Worm (Caenorhabditis elegans) whole organism, late embryonic: ENCODE data around the gene K09H11.6.

Experiments used
- dmd-4 ChIP-seq: sonication (generic microtip); optimal IDR thresholded peaks from 2 replicates; lab custom pipeline; 2016; ENCODE audit warnings: borderline replicate concordance, missing genetic modification characterization, missing compliant biosample characterization
- elt-2 ChIP-seq: sonication (generic microtip); optimal IDR thresholded peaks from 2 replicates; lab custom pipeline; 2016; ENCODE audit warnings: missing genetic modification reagents, missing genetic modification characterization, missing compliant biosample characterization
- fkh-10 ChIP-seq: fragments of 150-350 bp; optimal IDR thresholded peaks from 2 replicates; lab custom pipeline; 2014; ENCODE audit warnings: missing biosample characterization, missing genetic modification reagents, missing genetic modification characterization
- tbx-2 ChIP-seq: sonication (generic microtip); optimal IDR thresholded peaks from 2 replicates; lab custom pipeline; 2016; ENCODE audit warnings: missing genetic modification characterization, missing compliant biosample characterization

DNA sequence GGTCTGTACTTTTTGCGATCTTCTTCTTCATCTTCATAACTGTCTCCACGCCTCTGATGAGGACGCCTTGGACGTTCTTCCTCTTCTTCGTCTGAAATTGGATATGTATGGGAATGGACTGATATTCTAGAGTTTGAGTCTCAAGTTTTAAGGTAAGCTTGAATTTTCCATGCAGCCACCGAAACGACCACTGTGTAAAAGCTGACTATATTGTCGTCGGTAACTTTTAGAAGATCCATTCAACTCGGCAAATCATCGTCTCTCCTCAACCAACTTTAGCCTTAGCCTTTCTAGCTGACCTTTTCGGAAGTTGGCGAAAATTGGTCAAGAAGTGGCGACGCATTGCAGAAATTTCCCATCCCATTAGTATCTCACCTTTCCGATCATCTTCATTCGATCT is 11.6 kb downstream of the K09H11.6 start:
- TF ChIP-seq fkh-10 (GFP tag; lab: Kevin White, UChicago) (no peak), dmd-4 (no peak), tbx-2 (tag; lab: Kevin White, UChicago) (no peak), elt-2 (no peak)
